Worm (Caenorhabditis elegans) whole organism, late embryonic: Measurements from ENCODE around the gene M106.7.
A peak's percentile ranks its signal among the peaks of the same experiment; 100 is the strongest.

Source experiments
- C38D4.7 ChIP-seq: fragments of 200-800 bp; sonication (Bioruptor generic); optimal IDR thresholded peaks from 2 replicates; lab custom pipeline; 2018; ENCODE audit warnings: mild to moderate bottlenecking, missing genetic modification characterization, moderate library complexity, missing compliant biosample characterization
- Y22D7AL.16 ChIP-seq: sonication (generic microtip); optimal IDR thresholded peaks from 2 replicates; lab custom pipeline; 2016; ENCODE audit warnings: missing genetic modification characterization, missing compliant biosample characterization
- ama-1 ChIP-seq: fragments of 150-350 bp; optimal IDR thresholded peaks from 2 replicates; lab custom pipeline; 2014
- ceh-18 ChIP-seq: sonication (generic microtip); optimal IDR thresholded peaks from 2 replicates; lab custom pipeline; 2016; ENCODE audit warnings: missing genetic modification characterization, missing compliant biosample characterization
- ceh-22 ChIP-seq: sonication (generic microtip); optimal IDR thresholded peaks from 2 replicates; lab custom pipeline; 2017; ENCODE audit warnings: missing biosample characterization, missing genetic modification characterization
- ceh-24 ChIP-seq: sonication (generic microtip); optimal IDR thresholded peaks from 2 replicates; lab custom pipeline; 2016; ENCODE audit warnings: mild to moderate bottlenecking, missing genetic modification characterization, missing compliant biosample characterization
- ceh-30 ChIP-seq: fragments of 150-350 bp; optimal IDR thresholded peaks from 2 replicates; lab custom pipeline; 2014; ENCODE audit warnings: missing biosample characterization, missing genetic modification characterization
- ceh-31 ChIP-seq: sonication (generic microtip); optimal IDR thresholded peaks from 2 replicates; lab custom pipeline; 2016; ENCODE audit warnings: missing genetic modification characterization, missing compliant biosample characterization
- ceh-34 ChIP-seq: sonication (generic microtip); optimal IDR thresholded peaks from 2 replicates; lab custom pipeline; 2016; ENCODE audit warnings: mild to moderate bottlenecking, missing genetic modification characterization, missing compliant biosample characterization
- ceh-45 ChIP-seq: fragments of 200-800 bp; sonication (Bioruptor generic); IDR thresholded peaks from 2 replicates; pipeline ENCODE4 v1.3.6; 2022; ENCODE audit warnings: missing genetic modification reagents, missing genetic modification characterization, missing compliant biosample characterization
- ceh-48 ChIP-seq: sonication (generic microtip); optimal IDR thresholded peaks from 2 replicates; lab custom pipeline; 2016; ENCODE audit warnings: missing genetic modification characterization, inconsistent platforms, missing compliant biosample characterization
- ceh-6 ChIP-seq: fragments of 200-800 bp; sonication (Bioruptor generic); optimal IDR thresholded peaks from 2 replicates; lab custom pipeline; 2018; ENCODE audit warnings: mild to moderate bottlenecking, missing genetic modification characterization, missing compliant biosample characterization
- ceh-9 ChIP-seq: sonication (generic microtip); optimal IDR thresholded peaks from 2 replicates; lab custom pipeline; 2016; ENCODE audit warnings: mild to moderate bottlenecking, missing genetic modification characterization, inconsistent platforms, missing compliant biosample characterization
- dmd-4 ChIP-seq: sonication (generic microtip); optimal IDR thresholded peaks from 2 replicates; lab custom pipeline; 2016; ENCODE audit warnings: borderline replicate concordance, missing genetic modification characterization, missing compliant biosample characterization
- dve-1 ChIP-seq: sonication (generic microtip); optimal IDR thresholded peaks from 2 replicates; lab custom pipeline; 2017; ENCODE audit warnings: antibody characterized with exemption, mild to moderate bottlenecking, missing genetic modification characterization, missing compliant biosample characterization
- elt-4 ChIP-seq: sonication (generic microtip); optimal IDR thresholded peaks from 2 replicates; lab custom pipeline; 2016; ENCODE audit warnings: missing genetic modification characterization, missing compliant biosample characterization
- ets-4 ChIP-seq: sonication (generic microtip); optimal IDR thresholded peaks from 2 replicates; lab custom pipeline; 2016; ENCODE audit warnings: missing genetic modification characterization, missing compliant biosample characterization
- eyg-1 ChIP-seq: sonication (generic microtip); optimal IDR thresholded peaks from 2 replicates; lab custom pipeline; 2016; ENCODE audit warnings: missing genotype, missing genetic modification characterization, missing compliant biosample characterization
- fax-1 ChIP-seq: sonication (generic microtip); optimal IDR thresholded peaks from 2 replicates; lab custom pipeline; 2016; ENCODE audit warnings: missing genotype, missing genetic modification characterization, missing compliant biosample characterization
- fkh-10 ChIP-seq: fragments of 150-350 bp; optimal IDR thresholded peaks from 2 replicates; lab custom pipeline; 2014; ENCODE audit warnings: missing biosample characterization, missing genetic modification reagents, missing genetic modification characterization
- fkh-6 ChIP-seq: sonication (generic microtip); optimal IDR thresholded peaks from 2 replicates; lab custom pipeline; 2016; ENCODE audit warnings: missing genetic modification characterization, missing compliant biosample characterization
- gmeb-2 ChIP-seq: sonication (generic microtip); optimal IDR thresholded peaks from 2 replicates; lab custom pipeline; 2016; ENCODE audit warnings: missing genetic modification characterization, inconsistent platforms, missing compliant biosample characterization
- hlh-13 ChIP-seq: fragments of 200-800 bp; sonication (Bioruptor generic); optimal IDR thresholded peaks from 2 replicates; lab custom pipeline; 2018; ENCODE audit warnings: mild to moderate bottlenecking, missing genetic modification characterization, missing compliant biosample characterization
- hlh-30 ChIP-seq: sonication (generic microtip); optimal IDR thresholded peaks from 2 replicates; lab custom pipeline; 2017; ENCODE audit warnings: antibody characterized with exemption, missing genetic modification characterization, missing compliant biosample characterization; ENCODE audit not compliant: insufficient read depth
- hlh-8 ChIP-seq: sonication (generic microtip); optimal IDR thresholded peaks from 2 replicates; lab custom pipeline; 2016; ENCODE audit warnings: missing genotype, missing genetic modification characterization, missing compliant biosample characterization
- lim-6 ChIP-seq: sonication (generic microtip); optimal IDR thresholded peaks from 2 replicates; lab custom pipeline; 2016; ENCODE audit warnings: missing genetic modification characterization, missing compliant biosample characterization
- lin-11 ChIP-seq: fragments of 200-800 bp; sonication (Bioruptor generic); optimal IDR thresholded peaks from 2 replicates; lab custom pipeline; 2018; ENCODE audit warnings: mild to moderate bottlenecking, missing genetic modification characterization, missing compliant biosample characterization
- madf-2 ChIP-seq: sonication (generic microtip); optimal IDR thresholded peaks from 2 replicates; lab custom pipeline; 2017; ENCODE audit warnings: missing genetic modification characterization, missing compliant biosample characterization
- mec-3 ChIP-seq: sonication (generic microtip); optimal IDR thresholded peaks from 2 replicates; lab custom pipeline; 2016; ENCODE audit warnings: borderline replicate concordance, missing genetic modification characterization, missing compliant biosample characterization
- nfya-1 ChIP-seq: sonication (generic microtip); optimal IDR thresholded peaks from 2 replicates; lab custom pipeline; 2017; ENCODE audit warnings: missing genetic modification characterization, mild to moderate bottlenecking, missing compliant biosample characterization, antibody characterized with exemption, moderate library complexity
- nhr-11 ChIP-seq: fragments of 150-350 bp; optimal IDR thresholded peaks from 2 replicates; lab custom pipeline; 2014; ENCODE audit warnings: missing biosample characterization, missing genetic modification characterization
- nhr-232 ChIP-seq: sonication (generic microtip); optimal IDR thresholded peaks from 2 replicates; lab custom pipeline; 2016; ENCODE audit warnings: missing genetic modification characterization, missing compliant biosample characterization
- odd-2 ChIP-seq: sonication (generic microtip); optimal IDR thresholded peaks from 2 replicates; lab custom pipeline; 2017; ENCODE audit warnings: antibody characterized with exemption, mild to moderate bottlenecking, missing genetic modification characterization, missing compliant biosample characterization
- pag-3 ChIP-seq: sonication (generic microtip); optimal IDR thresholded peaks from 2 replicates; lab custom pipeline; 2016; ENCODE audit warnings: missing compliant biosample characterization, missing genetic modification characterization, borderline replicate concordance
- pat-9 ChIP-seq: fragments of 200-800 bp; sonication (Bioruptor generic); optimal IDR thresholded peaks from 2 replicates; lab custom pipeline; 2018; ENCODE audit warnings: mild to moderate bottlenecking, missing genetic modification characterization, moderate library complexity, missing compliant biosample characterization
- pax-1 ChIP-seq: fragments of 150-350 bp; optimal IDR thresholded peaks from 2 replicates; lab custom pipeline; 2014; ENCODE audit warnings: missing biosample characterization, missing genetic modification characterization
- pha-2 ChIP-seq: sonication (generic microtip); optimal IDR thresholded peaks from 2 replicates; lab custom pipeline; 2017; ENCODE audit warnings: mild to moderate bottlenecking, missing genetic modification characterization, missing compliant biosample characterization
- pha-4 ChIP-seq: fragments of 150-350 bp; optimal IDR thresholded peaks from 2 replicates; lab custom pipeline; 2018; ENCODE audit warnings: missing biosample characterization, missing genetic modification reagents, missing genetic modification characterization
- pros-1 ChIP-seq: fragments of 150-350 bp; optimal IDR thresholded peaks from 2 replicates; lab custom pipeline; 2014; ENCODE audit warnings: missing biosample characterization, missing genetic modification reagents, missing genetic modification characterization
- ref-2 ChIP-seq: sonication (generic microtip); optimal IDR thresholded peaks from 2 replicates; lab custom pipeline; 2016; ENCODE audit warnings: missing genetic modification characterization, missing compliant biosample characterization
- rnt-1 ChIP-seq: sonication (generic microtip); optimal IDR thresholded peaks from 2 replicates; lab custom pipeline; 2016; ENCODE audit warnings: missing genetic modification characterization, missing compliant biosample characterization
- sdc-2 ChIP-seq: sonication (generic microtip); optimal IDR thresholded peaks from 2 replicates; lab custom pipeline; 2016; ENCODE audit warnings: missing genotype, missing genetic modification characterization, missing compliant biosample characterization
- sox-4 ChIP-seq: sonication (generic microtip); optimal IDR thresholded peaks from 2 replicates; lab custom pipeline; 2017; ENCODE audit warnings: mild to moderate bottlenecking, missing genetic modification characterization, inconsistent platforms, missing compliant biosample characterization
- syd-9 ChIP-seq: sonication (generic microtip); optimal IDR thresholded peaks from 2 replicates; lab custom pipeline; 2016; ENCODE audit warnings: mild to moderate bottlenecking, missing genetic modification characterization, moderate library complexity, missing compliant biosample characterization
- tbx-7 ChIP-seq: sonication (generic microtip); optimal IDR thresholded peaks from 2 replicates; lab custom pipeline; 2016; ENCODE audit warnings: missing genotype, missing genetic modification characterization, missing compliant biosample characterization
- ttx-3 ChIP-seq: sonication (generic microtip); optimal IDR thresholded peaks from 2 replicates; lab custom pipeline; 2016; ENCODE audit warnings: missing genetic modification reagents, missing genetic modification characterization, missing compliant biosample characterization
- unc-3 ChIP-seq, 2 experiments: fragments of 200-800 bp in 1 of 2; sonication (Bioruptor generic) in 1 of 2; sonication (generic microtip) in 1 of 2; conservative IDR thresholded peaks in 1 of 2; optimal IDR thresholded peaks in 1 of 2; 2 replicates each; pipeline versions ENCODE4 v1.3.6 to Lab custom; 2016 to 2022; ENCODE audit warnings: missing compliant biosample characterization in 2 of 2, missing genetic modification characterization in 2 of 2, missing genetic modification reagents in 1 of 2
- unc-42 ChIP-seq: sonication (generic microtip); optimal IDR thresholded peaks from 2 replicates; lab custom pipeline; 2016; ENCODE audit warnings: missing genotype, missing genetic modification characterization, missing compliant biosample characterization
- unc-86 ChIP-seq: sonication (generic microtip); optimal IDR thresholded peaks from 2 replicates; lab custom pipeline; 2016; ENCODE audit warnings: missing genetic modification characterization, missing compliant biosample characterization
- zip-5 ChIP-seq: sonication (generic microtip); optimal IDR thresholded peaks from 2 replicates; lab custom pipeline; 2016; ENCODE audit warnings: missing genetic modification characterization, missing compliant biosample characterization

M106.7 gene

ce11 chrII:10870698-10871097 lies 13.7 kb upstream of the M106.7 start:
- TF ChIP-seq lin-11 (tag; lab: Kevin White, UChicago) (no peak), pat-9 (no peak), tbx-7 (tag; lab: Kevin White, UChicago) (no peak), sox-4 (no peak), ceh-45 (GFP tag; lab: Robert Waterston, UW) (no peak), syd-9 (tag; lab: Kevin White, UChicago) (no peak), elt-4 (tag; lab: Kevin White, UChicago) (no peak), ceh-30 (tag; lab: Kevin White, UChicago) (no peak), Y22D7AL.16 (tag; lab: Kevin White, UChicago) (no peak), ceh-34 (no peak), ref-2 (tag; lab: Kevin White, UChicago) (no peak), C38D4.7 (GFP tag; lab: Kevin White, UChicago) (no peak), dve-1 (tag; lab: Kevin White, UChicago) (no peak)

DNA sequence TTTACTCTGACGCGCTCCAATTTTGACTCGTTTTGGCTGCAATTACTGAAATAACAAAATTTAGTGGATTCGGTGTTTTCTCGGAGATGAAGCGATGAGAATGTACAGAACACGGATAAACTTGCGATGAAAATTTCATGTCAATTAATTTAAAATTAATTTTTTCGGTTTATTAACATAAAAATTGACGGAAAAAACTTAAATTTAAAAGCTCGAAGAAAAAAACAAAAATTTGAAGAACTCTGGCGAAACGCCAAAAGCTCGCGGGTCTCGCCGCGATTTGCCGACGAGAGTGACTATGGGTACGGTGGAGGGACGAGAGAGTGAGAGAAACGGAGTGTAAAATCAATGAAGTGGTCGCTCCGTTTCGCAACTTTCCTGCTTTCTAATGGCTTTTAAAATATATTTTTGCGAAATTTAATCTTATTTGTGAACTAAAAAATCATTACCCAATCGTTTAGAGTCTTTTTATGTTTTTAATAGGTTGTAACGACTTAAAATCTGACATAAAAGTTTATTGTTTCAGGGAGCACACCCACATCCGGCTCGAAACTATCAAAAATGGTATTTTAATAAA lies 11.8 kb upstream of the M106.7 start, which contains the start of the genes gmps-1 and cap-2:
Gene gmps-1, minus strand, starts transcription at position 51 of the 577 bp plus-strand sequence.
Gene cap-2, plus strand, starts transcription at position 527 of the 577 bp plus-strand sequence.
- TF ChIP-seq nfya-1 (peak; percentile 95), ceh-45 (GFP tag; lab: Robert Waterston, UW) (no peak), elt-4 (tag; lab: Kevin White, UChicago) (no peak), hlh-30 (no peak), gmeb-2 (no peak), pha-4 (tag; lab: Kevin White, UChicago) (no peak), unc-86 (tag; lab: Kevin White, UChicago) (peak; percentile 30), ttx-3 (tag; lab: Kevin White, UChicago) (no peak), nhr-232 (tag; lab: Kevin White, UChicago) (no peak), pag-3 (tag; lab: Kevin White, UChicago) (no peak), eyg-1 (peak; percentile 5), ets-4 (tag; lab: Kevin White, UChicago) (peak; percentile 22), pax-1 (tag; lab: Kevin White, UChicago) (peak; percentile 56), rnt-1 (tag; lab: Kevin White, UChicago) (peak; percentile 29), unc-3 (GFP tag; conservative IDR thresholded peaks at IDR 0.05; lab: Robert Waterston, UW) (peak; percentile 53; the same call in 1 of the 2 replicates), unc-3 (tag; optimal IDR thresholded peaks at IDR 0.05; lab: Kevin White, UChicago) (no peak), ama-1 (lab: Kevin White, UChicago) (no peak), ceh-24 (tag; lab: Kevin White, UChicago) (no peak), madf-2 (tag; lab: Kevin White, UChicago) (no peak), unc-42 (tag; lab: Kevin White, UChicago) (peak; percentile 69), lim-6 (tag; lab: Kevin White, UChicago) (no peak), lin-11 (tag; lab: Kevin White, UChicago) (peak; percentile 6), ceh-48 (tag; lab: Kevin White, UChicago) (peak; percentile 98), mec-3 (tag; lab: Kevin White, UChicago) (no peak), pros-1 (tag; lab: Kevin White, UChicago) (no peak), hlh-13 (GFP tag; lab: Kevin White, UChicago) (no peak), pha-2 (tag; lab: Kevin White, UChicago) (peak; percentile 10), C38D4.7 (GFP tag; lab: Kevin White, UChicago) (no peak), ceh-6 (GFP tag; lab: Kevin White, UChicago) (no peak), nhr-11 (no peak), sdc-2 (tag; lab: Kevin White, UChicago) (no peak), ceh-9 (no peak), fkh-10 (GFP tag; lab: Kevin White, UChicago) (no peak), ceh-22 (tag; lab: Kevin White, UChicago) (no peak), zip-5 (no peak), fkh-6 (no peak), dmd-4 (tag; lab: Kevin White, UChicago) (no peak), hlh-8 (tag; lab: Kevin White, UChicago) (peak; percentile 19), ceh-31 (tag; lab: Kevin White, UChicago) (peak; percentile 78), ceh-18 (tag; lab: Kevin White, UChicago) (peak; percentile 76), odd-2 (tag; lab: Kevin White, UChicago) (no peak), fax-1 (tag; lab: Kevin White, UChicago) (no peak), ref-2 (tag; lab: Kevin White, UChicago) (no peak), pat-9 (peak; percentile 9)
